Fruit fly (Drosophila melanogaster) whole organism, embryonic: Measurements from ENCODE around the gene RpL8.
A peak's percentile ranks its signal among the peaks of the same experiment; 100 is the strongest.

Source experiments
- Ada2b ChIP-seq: fragments of 200-800 bp; sonication (Bioruptor generic); IDR thresholded peaks from 2 replicates; pipeline ENCODE4 v1.3.6; 2022; ENCODE audit warnings: missing biosample characterization, missing genetic modification characterization
- Adf1 ChIP-seq: fragments of 200-800 bp; sonication (Bioruptor generic); IDR thresholded peaks from 2 replicates; pipeline ENCODE4 v1.3.6; 2022; ENCODE audit warnings: missing biosample characterization, missing genetic modification characterization
- CG13296 ChIP-seq: fragments of 200-800 bp; sonication (Bioruptor generic); optimal IDR thresholded peaks from 3 replicates; lab custom pipeline; 2018; ENCODE audit warnings: missing biosample characterization, mild to moderate bottlenecking, missing genetic modification characterization
- CG14860 ChIP-seq: fragments of 200-800 bp; sonication (Bioruptor generic); IDR thresholded peaks from 3 replicates; pipeline ENCODE4 v1.3.6; 2022; ENCODE audit warnings: missing biosample characterization, missing genetic modification characterization; ENCODE audit not compliant: partially characterized antibody
- CG16815 ChIP-seq: fragments of 200-800 bp; sonication (Bioruptor generic); optimal IDR thresholded peaks from 3 replicates; lab custom pipeline; 2017; ENCODE audit warnings: missing biosample characterization, mild to moderate bottlenecking, missing genetic modification characterization
- CG30020 ChIP-seq: fragments of 200-800 bp; optimal IDR thresholded peaks from 2 replicates; lab custom pipeline; 2019; ENCODE audit warnings: missing biosample characterization, mild to moderate bottlenecking, missing genetic modification characterization, moderate library complexity
- CG3065 ChIP-seq: fragments of 200-800 bp; sonication (Bioruptor generic); optimal IDR thresholded peaks from 2 replicates; lab custom pipeline; 2016; ENCODE audit warnings: missing biosample characterization, missing genetic modification characterization
- CG32532 ChIP-seq: fragments of 200-800 bp; sonication (Bioruptor generic); IDR thresholded peaks from 2 replicates; pipeline ENCODE4 v1.3.6; 2022; ENCODE audit warnings: missing biosample characterization, missing genetic modification characterization
- CG33557 ChIP-seq: fragments of 200-800 bp; sonication (Bioruptor generic); optimal IDR thresholded peaks from 2 replicates; lab custom pipeline; 2019; ENCODE audit warnings: missing biosample characterization, mild to moderate bottlenecking, missing genetic modification characterization, moderate library complexity
- CG3995 ChIP-seq: fragments of 200-800 bp; sonication (Bioruptor generic); optimal IDR thresholded peaks from 3 replicates; lab custom pipeline; 2016; ENCODE audit warnings: missing biosample characterization, missing genetic modification characterization
- CG4617 ChIP-seq: fragments of 200-800 bp; sonication (Bioruptor generic); optimal IDR thresholded peaks from 3 replicates; lab custom pipeline; 2016; ENCODE audit warnings: missing biosample characterization, missing genetic modification characterization, borderline replicate concordance
- CG4854 ChIP-seq: fragments of 200-800 bp; sonication (Bioruptor generic); optimal IDR thresholded peaks from 2 replicates; lab custom pipeline; 2016; ENCODE audit warnings: missing biosample characterization, missing genetic modification characterization, inconsistent platforms
- CG6791 ChIP-seq: fragments of 200-800 bp; sonication (Bioruptor generic); IDR thresholded peaks from 3 replicates; pipeline ENCODE4 v1.3.6; 2022; ENCODE audit warnings: missing biosample characterization, missing genetic modification characterization; ENCODE audit not compliant: partially characterized antibody
- CG7786 ChIP-seq: fragments of 200-800 bp; sonication (Bioruptor generic); optimal IDR thresholded peaks from 2 replicates; lab custom pipeline; 2016; ENCODE audit warnings: missing biosample characterization, missing genetic modification characterization
- CG9817 ChIP-seq: fragments of 200-800 bp; sonication (Bioruptor generic); optimal IDR thresholded peaks from 2 replicates; lab custom pipeline; 2018; ENCODE audit warnings: missing biosample characterization, mild to moderate bottlenecking, missing genetic modification characterization, moderate library complexity
- Deaf1 ChIP-seq: fragments of 200-800 bp; optimal IDR thresholded peaks from 3 replicates; lab custom pipeline; 2019; ENCODE audit warnings: missing biosample characterization, mild to moderate bottlenecking, missing genetic modification characterization, moderate library complexity
- Hmr ChIP-seq: fragments of 200-800 bp; sonication (Bioruptor generic); optimal IDR thresholded peaks from 3 replicates; lab custom pipeline; 2017; ENCODE audit warnings: mild to moderate bottlenecking, missing biosample characterization, missing genetic modification reagents, missing genetic modification characterization
- Hr78 ChIP-seq, 2 experiments: fragments of 200-800 bp in 1 of 2; fragments of >200 bp in 1 of 2; sonication (Bioruptor generic) in 1 of 2; optimal IDR thresholded peaks; 2 replicates each; lab custom pipeline; 2017 to 2019; ENCODE audit warnings: missing biosample characterization in 2 of 2, missing genetic modification characterization in 2 of 2, mild to moderate bottlenecking in 1 of 2, moderate library complexity in 1 of 2
- Lhr ChIP-seq: fragments of 200-800 bp; sonication (Bioruptor generic); optimal IDR thresholded peaks from 3 replicates; lab custom pipeline; 2017; ENCODE audit warnings: mild to moderate bottlenecking, missing biosample characterization, missing genetic modification reagents, missing genetic modification characterization
- MESR4 ChIP-seq: fragments of 200-800 bp; sonication (Bioruptor generic); optimal IDR thresholded peaks from 2 replicates; lab custom pipeline; 2018; ENCODE audit warnings: missing biosample characterization, mild to moderate bottlenecking, missing genetic modification characterization, moderate library complexity
- Mad ChIP-seq: fragments of 200-800 bp; sonication (Bioruptor generic); optimal IDR thresholded peaks from 2 replicates; lab custom pipeline; 2016; ENCODE audit warnings: missing biosample characterization, missing genetic modification characterization
- PHDP ChIP-seq: fragments of 200-800 bp; sonication (Bioruptor generic); optimal IDR thresholded peaks from 3 replicates; lab custom pipeline; 2018; ENCODE audit warnings: missing biosample characterization, mild to moderate bottlenecking, missing genetic modification characterization, moderate library complexity
- Side ChIP-seq: fragments of 200-800 bp; sonication (Bioruptor generic); optimal IDR thresholded peaks from 2 replicates; lab custom pipeline; 2016; ENCODE audit warnings: missing biosample characterization, missing genetic modification characterization
- Spps ChIP-seq: fragments of 200-800 bp; sonication (Bioruptor generic); optimal IDR thresholded peaks from 2 replicates; lab custom pipeline; 2018; ENCODE audit warnings: missing biosample characterization, mild to moderate bottlenecking, missing genetic modification characterization
- Stat92E ChIP-seq, 3 experiments: fragments of >200 bp in 2 of 3; fragments of 200-800 bp in 1 of 3; sonication (Bioruptor generic) in 1 of 3; optimal IDR thresholded peaks; 2 replicates each; lab custom pipeline; 2017 to 2019; ENCODE audit warnings: missing biosample characterization in 3 of 3, missing genetic modification characterization in 3 of 3, mild to moderate bottlenecking in 1 of 3, moderate library complexity in 1 of 3
- TFAM ChIP-seq: fragments of 200-800 bp; sonication (Bioruptor generic); optimal IDR thresholded peaks from 2 replicates; lab custom pipeline; 2017; ENCODE audit warnings: missing biosample characterization, missing genetic modification characterization, inconsistent platforms
- Xrp1 ChIP-seq: fragments of 200-800 bp; sonication (Bioruptor generic); IDR thresholded peaks from 2 replicates; pipeline ENCODE4 v1.3.6; 2022; ENCODE audit warnings: missing biosample characterization, missing genetic modification characterization
- bbx ChIP-seq: fragments of 200-800 bp; sonication (Bioruptor generic); IDR thresholded peaks from 2 replicates; pipeline ENCODE4 v1.3.6; 2022; ENCODE audit warnings: missing biosample characterization, missing genetic modification characterization; ENCODE audit not compliant: partially characterized antibody
- cato ChIP-seq: fragments of 200-800 bp; sonication (Bioruptor generic); optimal IDR thresholded peaks from 2 replicates; lab custom pipeline; 2016; ENCODE audit warnings: missing biosample characterization, missing genetic modification characterization, borderline replicate concordance
- chinmo ChIP-seq: fragments of 200-800 bp; sonication (Bioruptor generic); IDR thresholded peaks from 4 replicates; pipeline ENCODE4 v1.3.6; 2022; ENCODE audit warnings: missing biosample characterization, missing genetic modification characterization; ENCODE audit not compliant: partially characterized antibody
- corto ChIP-seq: fragments of 200-800 bp; sonication (Bioruptor generic); optimal IDR thresholded peaks from 2 replicates; lab custom pipeline; 2016; ENCODE audit warnings: missing biosample characterization, mild to moderate bottlenecking, missing genetic modification characterization, moderate library complexity
- disco-r ChIP-seq: fragments of 200-800 bp; sonication (Bioruptor generic); optimal IDR thresholded peaks from 2 replicates; lab custom pipeline; 2016; ENCODE audit warnings: missing biosample characterization, missing genetic modification characterization
- dmrt11E ChIP-seq: fragments of 200-800 bp; sonication (Bioruptor generic); optimal IDR thresholded peaks from 3 replicates; lab custom pipeline; 2018; ENCODE audit warnings: missing biosample characterization, mild to moderate bottlenecking, missing genetic modification characterization, moderate library complexity
- ems ChIP-seq: fragments of 200-800 bp; sonication (Bioruptor generic); optimal IDR thresholded peaks from 3 replicates; lab custom pipeline; 2016; ENCODE audit warnings: missing biosample characterization, missing genetic modification characterization
- exex ChIP-seq: fragments of 200-800 bp; sonication (Bioruptor generic); optimal IDR thresholded peaks from 4 replicates; lab custom pipeline; 2018; ENCODE audit warnings: missing biosample characterization, mild to moderate bottlenecking, missing genetic modification characterization, moderate library complexity
- fd3F ChIP-seq: fragments of 200-800 bp; sonication (Bioruptor generic); optimal IDR thresholded peaks from 2 replicates; lab custom pipeline; 2018; ENCODE audit warnings: missing biosample characterization, mild to moderate bottlenecking, missing genetic modification characterization, moderate library complexity
- gro ChIP-seq: fragments of 200-800 bp; sonication (Bioruptor generic); optimal IDR thresholded peaks from 2 replicates; lab custom pipeline; 2016; ENCODE audit warnings: missing biosample characterization, missing genetic modification characterization
- h ChIP-seq: fragments of >200 bp; optimal IDR thresholded peaks from 2 replicates; lab custom pipeline; 2017
- hb ChIP-seq: fragments of 200-800 bp; sonication (Bioruptor generic); IDR thresholded peaks from 3 replicates; pipeline ENCODE4 v1.3.6; 2022; ENCODE audit warnings: missing biosample characterization, missing genetic modification characterization; ENCODE audit not compliant: partially characterized antibody
- jigr1 ChIP-seq: fragments of 200-800 bp; sonication (Bioruptor generic); IDR thresholded peaks from 3 replicates; pipeline ENCODE4 v1.3.6; 2022; ENCODE audit warnings: missing biosample characterization, missing genetic modification characterization
- ken ChIP-seq: fragments of 200-800 bp; sonication (Bioruptor generic); IDR thresholded peaks from 3 replicates; pipeline ENCODE4 v1.3.6; 2022; ENCODE audit warnings: missing biosample characterization, missing genetic modification characterization
- lab ChIP-seq: fragments of 200-800 bp; sonication (Bioruptor generic); optimal IDR thresholded peaks from 3 replicates; lab custom pipeline; 2017; ENCODE audit warnings: missing biosample characterization, missing genetic modification characterization, mild to moderate bottlenecking, moderate library complexity, missing genetic modification reagents
- ro ChIP-seq: fragments of 200-800 bp; sonication (Bioruptor generic); IDR thresholded peaks from 2 replicates; pipeline ENCODE4 v1.3.6; 2022; ENCODE audit warnings: missing biosample characterization, missing genetic modification characterization
- salm ChIP-seq: fragments of 200-800 bp; sonication (Bioruptor generic); optimal IDR thresholded peaks from 2 replicates; lab custom pipeline; 2018; ENCODE audit warnings: missing biosample characterization, mild to moderate bottlenecking, missing genetic modification characterization
- stwl ChIP-seq: fragments of 200-800 bp; sonication (Bioruptor generic); optimal IDR thresholded peaks from 3 replicates; lab custom pipeline; 2018; ENCODE audit warnings: missing biosample characterization, mild to moderate bottlenecking, missing genetic modification characterization, moderate library complexity
- tap ChIP-seq: fragments of 200-800 bp; optimal IDR thresholded peaks from 3 replicates; lab custom pipeline; 2019; ENCODE audit warnings: missing biosample characterization, mild to moderate bottlenecking, missing genetic modification characterization, moderate library complexity
- tio ChIP-seq: fragments of 200-800 bp; sonication (Bioruptor generic); optimal IDR thresholded peaks from 2 replicates; lab custom pipeline; 2017; ENCODE audit warnings: missing biosample characterization, missing genetic modification characterization, inconsistent platforms
- unc-4 ChIP-seq: fragments of 200-800 bp; sonication (Bioruptor generic); IDR thresholded peaks from 2 replicates; pipeline ENCODE4 v1.3.6; 2022; ENCODE audit warnings: missing biosample characterization, missing genetic modification characterization; ENCODE audit not compliant: partially characterized antibody
- unpg ChIP-seq: fragments of 200-800 bp; sonication (Bioruptor generic); optimal IDR thresholded peaks from 3 replicates; lab custom pipeline; 2018; ENCODE audit warnings: missing biosample characterization, mild to moderate bottlenecking, missing genetic modification characterization, moderate library complexity

Gene RpL8

DNA sequence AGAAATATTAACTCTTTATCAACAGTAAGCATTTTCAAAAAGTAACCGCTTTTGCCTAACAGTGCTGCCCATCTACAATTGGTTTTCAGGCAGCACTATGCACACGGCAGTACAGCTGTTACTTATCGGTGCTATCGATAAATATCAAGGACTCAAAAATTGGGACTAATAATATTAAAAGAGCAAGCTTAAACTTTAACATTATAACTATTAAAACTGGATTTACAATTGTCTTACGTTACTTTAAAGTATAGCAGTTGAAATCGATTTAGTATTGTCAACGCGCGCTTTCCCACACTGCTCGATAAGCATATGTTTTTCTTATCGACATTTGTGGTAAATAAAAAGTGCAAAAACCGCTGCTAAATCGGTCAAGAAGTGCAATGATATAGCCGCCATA is 44.1 kb downstream of the RpL8 start, which contains the start of the genes CG42245 and MEP-1 (continued):
- peak in 1 of 3 experiments; percentile 27 for TF ChIP-seq Stat92E (GFP tag; optimal IDR thresholded peaks at IDR 0.05; lab: Kevin White, UChicago)
- TF ChIP-seq jigr1 (GFP tag; lab: Robert Waterston, UW): no peak
- peak; percentile 31 for TF ChIP-seq Hmr (GFP tag; lab: Kevin White, UChicago)
- TF ChIP-seq Lhr (GFP tag; lab: Kevin White, UChicago): peak; percentile 38
- TF ChIP-seq MESR4: peak; percentile 46
- no peak for TF ChIP-seq salm (tag; lab: Kevin White, UChicago)
- no peak for TF ChIP-seq ro (GFP tag; lab: Robert Waterston, UW)
- TF ChIP-seq cato (GFP tag; lab: Kevin White, UChicago): peak; percentile 23
- TF ChIP-seq Adf1 (GFP tag; lab: Robert Waterston, UW): 0 out of 2 replicates have a peak, but pooled peaks have one; percentile 10
- TF ChIP-seq tio (GFP tag; lab: Kevin White, UChicago): no peak
- no peak for TF ChIP-seq PHDP (tag; lab: Kevin White, UChicago)
- no peak for TF ChIP-seq TFAM (GFP tag; lab: Kevin White, UChicago)
- no peak for TF ChIP-seq ken (GFP tag; lab: Robert Waterston, UW)
- peak; percentile 46 for TF ChIP-seq lab (GFP tag; lab: Kevin White, UChicago)
- TF ChIP-seq tap (tag; lab: Kevin White, UChicago): peak; percentile 13
- TF ChIP-seq Xrp1: peak; percentile 41; the same call in 1 of the 2 replicates
- TF ChIP-seq hb: 0 out of 3 replicates have a peak, but pooled peaks have one; percentile 50
- TF ChIP-seq chinmo (GFP tag; lab: Robert Waterston, UW): peak; percentile 58; the same call in 1 of the 4 replicates
- peak; percentile 52 for TF ChIP-seq CG4854 (GFP tag; lab: Kevin White, UChicago)
- peak; percentile 33 for TF ChIP-seq exex (tag; lab: Kevin White, UChicago)
- TF ChIP-seq ems (GFP tag; lab: Kevin White, UChicago): peak; percentile 40
- peak; percentile 9 for TF ChIP-seq Deaf1 (tag; lab: Kevin White, UChicago)
- no peak for TF ChIP-seq h
- peak; percentile 71 for TF ChIP-seq CG6791 (GFP tag; lab: Robert Waterston, UW)
- peak; percentile 54 for TF ChIP-seq Mad
- no peak for TF ChIP-seq Hr78 (GFP tag; optimal IDR thresholded peaks at IDR 0.05; lab: Kevin White, UChicago)
- peak; percentile 95 for TF ChIP-seq stwl
- TF ChIP-seq CG30020 (tag; lab: Kevin White, UChicago): peak; percentile 39
- peak; percentile 34 for TF ChIP-seq CG3995 (GFP tag; lab: Kevin White, UChicago)
- TF ChIP-seq CG16815 (GFP tag; lab: Kevin White, UChicago): no peak
- peak; percentile 67 for TF ChIP-seq unc-4
- peak; percentile 22 for TF ChIP-seq CG3065
- no peak for TF ChIP-seq Spps (tag; lab: Kevin White, UChicago)
- TF ChIP-seq Ada2b (GFP tag; lab: Robert Waterston, UW): no peak
- TF ChIP-seq corto (GFP tag; lab: Kevin White, UChicago): peak; percentile 20
- peak; percentile 18 for TF ChIP-seq CG9817 (tag; lab: Kevin White, UChicago)
- TF ChIP-seq fd3F (GFP tag; lab: Kevin White, UChicago): no peak
- TF ChIP-seq gro (GFP tag; lab: Kevin White, UChicago): peak; percentile 48
- TF ChIP-seq CG33557 (GFP tag; lab: Kevin White, UChicago): peak; percentile 29
- TF ChIP-seq unpg (GFP tag; lab: Kevin White, UChicago): peak; percentile 47
- TF ChIP-seq CG32532: peak; percentile 23; the same call in 1 of the 2 replicates
- TF ChIP-seq dmrt11E (tag; lab: Kevin White, UChicago): peak; percentile 38
- TF ChIP-seq CG13296 (GFP tag; lab: Kevin White, UChicago): peak; percentile 32
- peak; percentile 73 for TF ChIP-seq bbx (GFP tag; lab: Robert Waterston, UW)
- TF ChIP-seq Side (GFP tag; lab: Kevin White, UChicago): peak; percentile 46
- TF ChIP-seq disco-r (GFP tag; lab: Kevin White, UChicago): no peak
- peak; percentile 72 for TF ChIP-seq CG4617 (GFP tag; lab: Kevin White, UChicago)
- TF ChIP-seq CG14860 (GFP tag; lab: Robert Waterston, UW): peak; percentile 66
- TF ChIP-seq CG7786: peak; percentile 44
